Worm (Caenorhabditis elegans) whole organism, young adult: ENCODE data around the gene syx-16.
A peak's percentile ranks its signal among the peaks of the same experiment; 100 is the strongest.

Experiments
- B0019.2 ChIP-seq: fragments of 200-800 bp; sonication (Bioruptor generic); conservative IDR thresholded peaks from 2 replicates; pipeline ENCODE4 v1.3.6; 2022; ENCODE audit warnings: missing genetic modification reagents, missing genetic modification characterization, missing compliant biosample characterization
- B0261.1 ChIP-seq: sonication (generic microtip); optimal IDR thresholded peaks from 2 replicates; lab custom pipeline; 2016; ENCODE audit warnings: mild to moderate bottlenecking, missing genetic modification characterization, moderate library complexity, missing compliant biosample characterization
- C06A6.2 ChIP-seq: fragments of 200-800 bp; sonication (Bioruptor generic); conservative IDR thresholded peaks from 2 replicates; pipeline ENCODE4 v1.3.6; 2022; ENCODE audit warnings: missing genetic modification characterization, missing compliant biosample characterization
- F23B12.7 ChIP-seq: sonication (generic microtip); optimal IDR thresholded peaks from 2 replicates; lab custom pipeline; 2017; ENCODE audit warnings: missing genetic modification characterization, mild to moderate bottlenecking, missing compliant biosample characterization, antibody characterized with exemption, moderate library complexity; ENCODE audit not compliant: insufficient read depth
- F52B5.7 ChIP-seq: sonication (generic microtip); optimal IDR thresholded peaks from 2 replicates; lab custom pipeline; 2016; ENCODE audit warnings: mild to moderate bottlenecking, missing genetic modification characterization, missing compliant biosample characterization
- F55B11.4 ChIP-seq: sonication (generic microtip); optimal IDR thresholded peaks from 2 replicates; lab custom pipeline; 2016; ENCODE audit warnings: missing compliant biosample characterization, missing genetic modification characterization, borderline replicate concordance; ENCODE audit not compliant: insufficient read depth
- F57C9.4 ChIP-seq: sonication (generic microtip); optimal IDR thresholded peaks from 2 replicates; lab custom pipeline; 2017; ENCODE audit warnings: mild to moderate bottlenecking, missing genetic modification characterization, missing compliant biosample characterization
- Y53F4B.3 ChIP-seq: fragments of 200-800 bp; sonication (Bioruptor generic); IDR thresholded peaks from 2 replicates; pipeline ENCODE4 v1.3.6; 2022; ENCODE audit warnings: missing genetic modification reagents, missing genetic modification characterization, missing compliant biosample characterization
- ZK185.1 ChIP-seq: sonication (generic microtip); optimal IDR thresholded peaks from 2 replicates; lab custom pipeline; 2016; ENCODE audit warnings: mild to moderate bottlenecking, missing genetic modification characterization, missing compliant biosample characterization; ENCODE audit not compliant: poor library complexity, severe bottlenecking
- ccch-3 ChIP-seq: fragments of 200-800 bp; sonication (Bioruptor generic); optimal IDR thresholded peaks from 2 replicates; lab custom pipeline; 2018; ENCODE audit warnings: mild to moderate bottlenecking, missing genetic modification characterization, missing compliant biosample characterization
- ceh-79 ChIP-seq: sonication (generic microtip); optimal IDR thresholded peaks from 2 replicates; lab custom pipeline; 2017; ENCODE audit warnings: mild to moderate bottlenecking, missing genetic modification characterization, missing compliant biosample characterization
- die-1 ChIP-seq: sonication (generic microtip); optimal IDR thresholded peaks from 2 replicates; lab custom pipeline; 2016; ENCODE audit warnings: missing genotype, mild to moderate bottlenecking, missing genetic modification characterization, missing compliant biosample characterization
- egl-44 ChIP-seq: fragments of 200-800 bp; sonication (Bioruptor generic); IDR thresholded peaks from 2 replicates; pipeline ENCODE4 v1.3.6; 2022; ENCODE audit warnings: missing genetic modification reagents, missing genetic modification characterization, missing compliant biosample characterization
- egrh-3 ChIP-seq: fragments of 200-800 bp; sonication (Bioruptor generic); IDR thresholded peaks from 2 replicates; pipeline ENCODE4 v1.3.6; 2022; ENCODE audit warnings: missing genetic modification reagents, missing genetic modification characterization, missing compliant biosample characterization
- fkh-3 ChIP-seq: sonication (generic microtip); optimal IDR thresholded peaks from 2 replicates; lab custom pipeline; 2016; ENCODE audit warnings: mild to moderate bottlenecking, missing genetic modification characterization, missing compliant biosample characterization
- him-1 ChIP-seq: sonication (generic microtip); optimal IDR thresholded peaks from 2 replicates; lab custom pipeline; 2016; ENCODE audit warnings: missing genotype, missing genetic modification reagents, missing genetic modification characterization, missing compliant biosample characterization
- hmg-1.2 ChIP-seq: fragments of 200-800 bp; sonication (Bioruptor generic); IDR thresholded peaks from 2 replicates; pipeline ENCODE4 v1.3.6; 2022; ENCODE audit warnings: missing genetic modification reagents, missing genetic modification characterization, missing compliant biosample characterization
- hmg-20 ChIP-seq: fragments of 200-800 bp; sonication (Bioruptor generic); IDR thresholded peaks from 2 replicates; pipeline ENCODE4 v1.3.6; 2022; ENCODE audit warnings: missing genetic modification reagents, missing genetic modification characterization, missing compliant biosample characterization
- lag-1 ChIP-seq: fragments of 200-800 bp; sonication (Bioruptor generic); IDR thresholded peaks from 2 replicates; pipeline ENCODE4 v1.3.6; 2022; ENCODE audit warnings: missing genetic modification reagents, missing genetic modification characterization, missing compliant biosample characterization
- let-526 ChIP-seq: fragments of 200-800 bp; sonication (Bioruptor generic); IDR thresholded peaks from 2 replicates; pipeline ENCODE4 v1.3.6; 2022; ENCODE audit warnings: missing genetic modification reagents, missing genetic modification characterization, missing compliant biosample characterization
- let-607 ChIP-seq, 2 experiments: fragments of 200-800 bp in 1 of 2; sonication (Bioruptor generic) in 1 of 2; sonication (generic microtip) in 1 of 2; optimal IDR thresholded peaks; 2 replicates each; lab custom pipeline; 2016 to 2018; ENCODE audit warnings: mild to moderate bottlenecking in 2 of 2, missing compliant biosample characterization in 2 of 2, missing genetic modification characterization in 2 of 2, moderate library complexity in 2 of 2, missing genotype in 1 of 2
- lin-40 ChIP-seq: sonication (generic microtip); optimal IDR thresholded peaks from 2 replicates; lab custom pipeline; 2016; ENCODE audit warnings: missing genetic modification characterization, mild to moderate bottlenecking, missing compliant biosample characterization, missing genotype, missing genetic modification reagents
- lin-54 ChIP-seq: fragments of 200-800 bp; sonication (Bioruptor generic); optimal IDR thresholded peaks from 2 replicates; lab custom pipeline; 2018; ENCODE audit warnings: mild to moderate bottlenecking, missing genetic modification characterization, missing compliant biosample characterization
- lsy-27 ChIP-seq: sonication (generic microtip); optimal IDR thresholded peaks from 2 replicates; lab custom pipeline; 2017; ENCODE audit warnings: missing genetic modification characterization, mild to moderate bottlenecking, missing compliant biosample characterization, antibody characterized with exemption, missing genotype, borderline replicate concordance; ENCODE audit not compliant: insufficient read depth
- madf-10 ChIP-seq: sonication (generic microtip); optimal IDR thresholded peaks from 2 replicates; lab custom pipeline; 2016; ENCODE audit warnings: mild to moderate bottlenecking, missing genetic modification characterization, missing compliant biosample characterization
- mcd-1 ChIP-seq: fragments of 200-800 bp; sonication (Bioruptor generic); IDR thresholded peaks from 2 replicates; pipeline ENCODE4 v1.3.6; 2022; ENCODE audit warnings: missing genetic modification reagents, missing genetic modification characterization, missing compliant biosample characterization
- nfyb-1 ChIP-seq: fragments of 200-800 bp; sonication (Bioruptor generic); IDR thresholded peaks from 2 replicates; pipeline ENCODE4 v1.3.6; 2022; ENCODE audit warnings: missing genetic modification reagents, missing genetic modification characterization, missing compliant biosample characterization
- nhr-27 ChIP-seq: fragments of 200-800 bp; sonication (Bioruptor generic); optimal IDR thresholded peaks from 2 replicates; lab custom pipeline; 2018; ENCODE audit warnings: mild to moderate bottlenecking, missing genetic modification characterization, moderate library complexity, missing compliant biosample characterization
- rcor-1 ChIP-seq: fragments of 200-800 bp; sonication (Bioruptor generic); IDR thresholded peaks from 2 replicates; pipeline ENCODE4 v1.3.6; 2022; ENCODE audit warnings: missing genetic modification reagents, missing genetic modification characterization, missing compliant biosample characterization
- rec-8 ChIP-seq, 2 experiments: sonication (generic microtip); optimal IDR thresholded peaks; 2 replicates each; lab custom pipeline; 2016; ENCODE audit warnings: mild to moderate bottlenecking in 2 of 2, missing genetic modification characterization in 2 of 2, missing genetic modification reagents in 2 of 2, missing genotype in 2 of 2, missing biosample characterization in 1 of 2, missing compliant biosample characterization in 1 of 2, moderate library complexity in 1 of 2
- rpc-1 ChIP-seq, 2 experiments: fragments of 150-350 bp in 1 of 2; sonication (generic microtip) in 1 of 2; optimal IDR thresholded peaks; 2 replicates each; lab custom pipeline; 2014 to 2018; ENCODE audit warnings: missing biosample characterization in 1 of 2, missing genetic modification characterization in 1 of 2, missing genetic modification reagents in 1 of 2, missing genotype in 1 of 2
- sptf-2 ChIP-seq: fragments of 200-800 bp; sonication (Bioruptor generic); optimal IDR thresholded peaks from 2 replicates; lab custom pipeline; 2018; ENCODE audit warnings: mild to moderate bottlenecking, missing genetic modification characterization, missing compliant biosample characterization
- unc-130 ChIP-seq: sonication (generic microtip); optimal IDR thresholded peaks from 2 replicates; lab custom pipeline; 2016; ENCODE audit warnings: missing genetic modification reagents, missing genetic modification characterization, missing compliant biosample characterization
- xnd-1 ChIP-seq: sonication (generic microtip); optimal IDR thresholded peaks from 2 replicates; lab custom pipeline; 2016; ENCODE audit warnings: missing genotype, missing genetic modification reagents, missing genetic modification characterization, missing compliant biosample characterization
- ztf-18 ChIP-seq: sonication (generic microtip); optimal IDR thresholded peaks from 2 replicates; lab custom pipeline; 2016; ENCODE audit warnings: missing genotype, mild to moderate bottlenecking, missing genetic modification characterization, missing compliant biosample characterization
- ztf-26 ChIP-seq: sonication (generic microtip); optimal IDR thresholded peaks from 2 replicates; lab custom pipeline; 2017; ENCODE audit warnings: missing genetic modification characterization, missing compliant biosample characterization
- ztf-28 ChIP-seq: fragments of 200-800 bp; sonication (Bioruptor generic); IDR thresholded peaks from 2 replicates; pipeline ENCODE4 v1.3.6; 2022; ENCODE audit warnings: missing genetic modification reagents, missing genetic modification characterization, missing compliant biosample characterization

The syx-16 gene

ce11 chrIII:5211137-5211648 is 2.3 kb upstream of the syx-16 start (continued):
- TF ChIP-seq let-607 (tag; optimal IDR thresholded peaks at IDR 0.05; lab: Kevin White, UChicago) (peak; percentile 48 to 60), egrh-3 (peak; percentile 80), die-1 (peak; percentile 80), ZK185.1 (tag; lab: Kevin White, UChicago) (peak; percentile 58), unc-130 (GFP tag; lab: Kevin White, UChicago) (peak; percentile 44), mcd-1 (GFP tag; lab: Robert Waterston, UW) (peak; percentile 79), lin-40 (peak; percentile 72), ztf-26 (tag; lab: Kevin White, UChicago) (peak; percentile 79), B0019.2 (GFP tag; lab: Robert Waterston, UW) (0 out of 2 replicates have a peak, but pooled peaks have one; percentile 29), rec-8 (tag; optimal IDR thresholded peaks at IDR 0.05; lab: Kevin White, UChicago) (peak in 1 of 2 experiments; percentile 28), nhr-27 (tag; lab: Kevin White, UChicago) (peak; percentile 46), hmg-20 (GFP tag; lab: Robert Waterston, UW) (peak; percentile 20; the same call in 1 of the 2 replicates), lag-1 (0 out of 2 replicates have a peak, but pooled peaks have one; percentile 68), F57C9.4 (peak; percentile 70), nfyb-1 (peak; percentile 89), egl-44 (GFP tag; lab: Robert Waterston, UW) (peak; percentile 94), lin-54 (GFP tag; lab: Kevin White, UChicago) (peak; percentile 65), F23B12.7 (peak; percentile 42), C06A6.2 (GFP tag; lab: Robert Waterston, UW) (peak; percentile 59), hmg-1.2 (GFP tag; lab: Robert Waterston, UW) (peak; percentile 69), xnd-1 (tag; lab: Kevin White, UChicago) (peak; percentile 18), let-526 (GFP tag; lab: Robert Waterston, UW) (0 out of 2 replicates have a peak, but pooled peaks have one; percentile 18), ztf-28 (0 out of 2 replicates have a peak, but pooled peaks have one; percentile 30), B0261.1 (peak; percentile 68), ceh-79 (peak; percentile 38), fkh-3 (tag; lab: Kevin White, UChicago) (peak; percentile 83), ztf-18 (tag; lab: Kevin White, UChicago) (peak; percentile 78)
- TF ChIP-seq, all 124 proteins: peak for 72; not testable (repeated sequence) for 52

ce11 chrIII:5210269-5210668 is 1.4 kb upstream of the syx-16 start:
- no peak for TF ChIP-seq sptf-2 (GFP tag; lab: Kevin White, UChicago)
- TF ChIP-seq rpc-1 (optimal IDR thresholded peaks at IDR 0.05; lab: Kevin White, UChicago) = no peak
- no peak for TF ChIP-seq rpc-1 (tag; optimal IDR thresholded peaks at IDR 0.05; lab: Kevin White, UChicago)
- no peak for TF ChIP-seq let-607 (tag; optimal IDR thresholded peaks at IDR 0.05; lab: Kevin White, UChicago)
- TF ChIP-seq ccch-3 (GFP tag; lab: Kevin White, UChicago) = no peak
- TF ChIP-seq rcor-1 = no peak
- TF ChIP-seq Y53F4B.3 (GFP tag; lab: Robert Waterston, UW) = no peak
- TF ChIP-seq nfyb-1 = no peak
- no peak for TF ChIP-seq F55B11.4 (tag; lab: Kevin White, UChicago)
- TF ChIP-seq madf-10 = no peak
- no peak for TF ChIP-seq F52B5.7 (tag; lab: Kevin White, UChicago)
- TF ChIP-seq lsy-27 (tag; lab: Kevin White, UChicago) = no peak
- no peak for TF ChIP-seq him-1 (tag; lab: Kevin White, UChicago)
